Worm (Caenorhabditis elegans) whole organism, L2 larva: ENCODE results near the gene T06A1.1.

ENCODE experiments used
- R02D3.7 ChIP-seq: fragments of 150-350 bp; optimal IDR thresholded peaks from 2 replicates; lab custom pipeline; 2014; ENCODE audit warnings: missing biosample characterization, missing genetic modification characterization
- Y55F3AM.14 ChIP-seq: fragments of 200-800 bp; sonication (Bioruptor generic); optimal IDR thresholded peaks from 2 replicates; lab custom pipeline; 2018; ENCODE audit warnings: mild to moderate bottlenecking, missing genetic modification characterization, missing compliant biosample characterization
- ZK546.5 ChIP-seq: sonication (generic microtip); optimal IDR thresholded peaks from 2 replicates; lab custom pipeline; 2017; ENCODE audit warnings: missing biosample characterization, missing genetic modification characterization
- alr-1 ChIP-seq: fragments of 150-350 bp; optimal IDR thresholded peaks from 2 replicates; lab custom pipeline; 2014; ENCODE audit warnings: missing biosample characterization, missing genetic modification characterization
- ama-1 ChIP-seq: fragments of 150-350 bp; optimal IDR thresholded peaks from 2 replicates; lab custom pipeline; 2018; ENCODE audit warnings: inconsistent platforms
- blmp-1 ChIP-seq: sonication (generic microtip); optimal IDR thresholded peaks from 2 replicates; lab custom pipeline; 2017; ENCODE audit warnings: missing genetic modification characterization, mild to moderate bottlenecking, missing compliant biosample characterization, antibody characterized with exemption, moderate library complexity; ENCODE audit not compliant: insufficient read depth
- ceh-82 ChIP-seq: fragments of 150-350 bp; optimal IDR thresholded peaks from 2 replicates; lab custom pipeline; 2014; ENCODE audit warnings: missing biosample characterization, missing genetic modification characterization
- crh-2 ChIP-seq: sonication (generic microtip); optimal IDR thresholded peaks from 2 replicates; lab custom pipeline; 2017; ENCODE audit warnings: missing biosample characterization, missing genetic modification characterization
- dmd-4 ChIP-seq: sonication (generic microtip); optimal IDR thresholded peaks from 2 replicates; lab custom pipeline; 2017; ENCODE audit warnings: missing biosample characterization, missing genetic modification characterization
- egl-27 ChIP-seq: sonication (generic microtip); optimal IDR thresholded peaks from 3 replicates; lab custom pipeline; 2017; ENCODE audit warnings: missing biosample characterization, missing genetic modification reagents, missing genetic modification characterization
- elt-1 ChIP-seq: fragments of 150-350 bp; optimal IDR thresholded peaks from 2 replicates; lab custom pipeline; 2014; ENCODE audit warnings: missing biosample characterization, missing genetic modification characterization
- elt-3 ChIP-seq: sonication (generic microtip); optimal IDR thresholded peaks from 2 replicates; lab custom pipeline; 2017; ENCODE audit warnings: missing biosample characterization, missing genetic modification characterization
- fos-1 ChIP-seq: fragments of 150-350 bp; optimal IDR thresholded peaks from 2 replicates; lab custom pipeline; 2014; ENCODE audit warnings: missing biosample characterization, missing genetic modification characterization
- gmeb-1 ChIP-seq: fragments of 150-350 bp; optimal IDR thresholded peaks from 2 replicates; lab custom pipeline; 2014; ENCODE audit warnings: missing biosample characterization, missing genetic modification characterization
- mab-5 ChIP-seq: fragments of 150-350 bp; optimal IDR thresholded peaks from 2 replicates; lab custom pipeline; 2014; ENCODE audit warnings: missing biosample characterization, missing genetic modification characterization
- mbf-1 ChIP-seq: sonication (generic microtip); optimal IDR thresholded peaks from 2 replicates; lab custom pipeline; 2017; ENCODE audit warnings: missing biosample characterization, missing genetic modification characterization
- mdl-1 ChIP-seq, 2 experiments: fragments of 150-350 bp in 1 of 2; sonication (generic microtip) in 1 of 2; optimal IDR thresholded peaks; 2 replicates each; lab custom pipeline; 2017; ENCODE audit warnings: missing biosample characterization in 2 of 2, missing genetic modification characterization in 2 of 2
- nhr-11 ChIP-seq: fragments of 150-350 bp; optimal IDR thresholded peaks from 2 replicates; lab custom pipeline; 2014; ENCODE audit warnings: missing biosample characterization, missing genetic modification characterization
- nhr-12 ChIP-seq: fragments of 150-350 bp; optimal IDR thresholded peaks from 2 replicates; lab custom pipeline; 2014; ENCODE audit warnings: missing biosample characterization, missing genetic modification characterization
- nhr-129 ChIP-seq: fragments of 150-350 bp; optimal IDR thresholded peaks from 2 replicates; lab custom pipeline; 2014; ENCODE audit warnings: missing biosample characterization, missing genetic modification characterization
- nhr-23 ChIP-seq: fragments of 150-350 bp; optimal IDR thresholded peaks from 2 replicates; lab custom pipeline; 2014; ENCODE audit warnings: missing biosample characterization, missing genetic modification reagents, missing genetic modification characterization
- nhr-237 ChIP-seq: fragments of 150-350 bp; optimal IDR thresholded peaks from 2 replicates; lab custom pipeline; 2014; ENCODE audit warnings: missing biosample characterization, missing genetic modification characterization
- nhr-25 ChIP-seq: fragments of 150-350 bp; sonication (generic microtip); optimal IDR thresholded peaks from 3 replicates; lab custom pipeline; 2014; ENCODE audit warnings: missing biosample characterization, missing genetic modification characterization
- nhr-6 ChIP-seq: fragments of 150-350 bp; optimal IDR thresholded peaks from 2 replicates; lab custom pipeline; 2014; ENCODE audit warnings: missing biosample characterization, missing genetic modification characterization
- nhr-77 ChIP-seq: fragments of 150-350 bp; optimal IDR thresholded peaks from 2 replicates; lab custom pipeline; 2014; ENCODE audit warnings: missing biosample characterization, missing genetic modification characterization
- peb-1 ChIP-seq: fragments of 150-350 bp; optimal IDR thresholded peaks from 2 replicates; lab custom pipeline; 2014; ENCODE audit warnings: missing biosample characterization, missing genetic modification characterization
- sem-4 ChIP-seq: fragments of 150-350 bp; optimal IDR thresholded peaks from 2 replicates; lab custom pipeline; 2014; ENCODE audit warnings: missing biosample characterization, missing genetic modification reagents, missing genetic modification characterization
- sma-3 ChIP-seq: sonication (generic microtip); optimal IDR thresholded peaks from 2 replicates; lab custom pipeline; 2016; ENCODE audit warnings: missing genetic modification reagents, missing genetic modification characterization, missing compliant biosample characterization
- sma-9 ChIP-seq, 2 experiments: fragments of 150-350 bp in 1 of 2; sonication (generic microtip) in 1 of 2; optimal IDR thresholded peaks; 2 replicates each; lab custom pipeline; 2014 to 2016; ENCODE audit warnings: missing genetic modification characterization in 2 of 2, mild to moderate bottlenecking in 1 of 2, missing biosample characterization in 1 of 2, missing compliant biosample characterization in 1 of 2, missing genetic modification reagents in 1 of 2, moderate library complexity in 1 of 2
- snpc-4 ChIP-seq: fragments of 150-350 bp; optimal IDR thresholded peaks from 2 replicates; lab custom pipeline; 2014; ENCODE audit warnings: missing biosample characterization, missing genetic modification characterization
- unc-55 ChIP-seq: fragments of 150-350 bp; sonication (generic microtip); optimal IDR thresholded peaks from 3 replicates; lab custom pipeline; 2014; ENCODE audit warnings: missing biosample characterization, missing genetic modification reagents, missing genetic modification characterization
- unc-62 ChIP-seq: fragments of 150-350 bp; optimal IDR thresholded peaks from 2 replicates; lab custom pipeline; 2014; ENCODE audit warnings: missing biosample characterization, missing genetic modification reagents, missing genetic modification characterization
- zag-1 ChIP-seq: fragments of 150-350 bp; optimal IDR thresholded peaks from 2 replicates; lab custom pipeline; 2014; ENCODE audit warnings: missing biosample characterization, missing genetic modification characterization
- ztf-11 ChIP-seq: sonication (generic microtip); optimal IDR thresholded peaks from 2 replicates; lab custom pipeline; 2017; ENCODE audit warnings: missing biosample characterization, missing genetic modification characterization

The T06A1.1 gene

DNA sequence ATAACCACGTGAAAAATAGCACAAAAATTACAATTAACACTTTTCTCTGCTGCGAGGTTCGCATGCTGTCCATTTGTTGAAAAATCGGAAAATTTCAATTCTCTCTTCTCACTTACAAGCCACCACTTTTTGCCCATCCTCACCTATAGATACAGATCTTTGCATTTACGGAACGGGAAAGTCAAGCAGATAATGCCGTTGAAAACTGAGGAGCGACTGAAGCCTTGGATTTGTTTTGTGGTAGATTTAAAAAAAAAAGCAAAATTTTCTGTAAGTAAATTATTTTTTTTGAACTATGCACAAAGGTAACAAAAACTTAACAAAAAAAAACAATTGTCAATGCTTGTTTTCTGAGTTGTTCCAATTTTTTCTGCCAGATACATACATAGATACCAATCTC lies at the start of gene T06A1.1:
TSS of gene T06A1.1 (minus strand) at position 101 of the 400 bp plus-strand sequence.
- no peak for TF ChIP-seq nhr-129
- TF ChIP-seq sma-9 (GFP tag; optimal IDR thresholded peaks at IDR 0.05; lab: Kevin White, UChicago): no peak
- no peak for TF ChIP-seq sma-9 (tag; optimal IDR thresholded peaks at IDR 0.05; lab: Kevin White, UChicago)
- TF ChIP-seq blmp-1 (tag; lab: Kevin White, UChicago): no peak
- no peak for TF ChIP-seq nhr-237
- TF ChIP-seq elt-3: no peak
- TF ChIP-seq, all 48 proteins: peak for 0

DNA sequence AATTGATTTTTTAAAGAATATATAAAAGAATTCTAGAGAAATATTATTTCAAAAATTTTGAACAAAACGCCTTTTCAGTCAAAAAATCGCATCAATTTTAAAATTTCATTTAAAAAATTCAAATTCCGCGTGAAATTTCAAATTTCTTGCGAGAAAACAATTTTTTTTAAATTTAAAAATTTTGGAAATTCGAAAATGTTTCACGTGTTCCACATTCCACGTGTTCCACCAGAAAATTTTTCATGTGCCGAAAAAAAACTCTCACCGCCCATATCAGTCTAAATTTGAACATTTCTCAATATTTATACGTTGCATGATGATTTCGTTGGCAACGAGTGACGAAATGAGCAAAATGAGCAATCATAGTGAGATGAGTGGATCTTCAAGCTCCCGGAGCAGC lies 49.7 kb upstream of the T06A1.1 start, which contains the start of gene fbxa-201:
TSS of gene fbxa-201 (plus strand) at position 301 of the 400 bp plus-strand sequence.
- TF ChIP-seq nhr-25 (tag; lab: Kevin White, UChicago) (no peak), ztf-11 (tag; lab: Kevin White, UChicago) (no peak), mdl-1 (tag; optimal IDR thresholded peaks at IDR 0.05; lab: Kevin White, UChicago) (no peak), nhr-129 (no peak), nhr-237 (no peak), R02D3.7 (tag; lab: Kevin White, UChicago) (no peak), ZK546.5 (tag; lab: Kevin White, UChicago) (no peak), nhr-12 (no peak)

DNA sequence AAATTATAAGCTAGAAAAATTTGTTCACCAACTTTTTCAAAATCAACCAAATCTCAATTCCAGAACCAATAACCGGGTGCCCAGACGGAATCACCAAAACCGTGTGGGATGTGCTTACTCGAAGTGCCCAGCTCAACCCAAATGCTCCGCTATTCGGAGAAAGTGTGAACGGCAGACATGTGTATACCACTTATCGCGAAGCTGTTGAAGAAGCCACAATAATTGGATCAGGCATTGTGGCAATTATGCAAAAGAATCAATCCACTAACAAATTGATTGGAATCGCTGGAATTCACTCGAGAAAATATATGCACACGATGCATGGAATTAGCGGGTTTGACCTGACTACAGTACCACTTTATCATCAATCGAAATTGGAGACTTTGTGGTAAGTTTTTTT lies 44.3 kb upstream of the T06A1.1 start:
- TF ChIP-seq nhr-11 (tag; lab: Kevin White, UChicago): no peak
- TF ChIP-seq R02D3.7 (tag; lab: Kevin White, UChicago): no peak
- TF ChIP-seq ztf-11 (tag; lab: Kevin White, UChicago): no peak
- TF ChIP-seq zag-1: no peak
- TF ChIP-seq snpc-4 (tag; lab: Kevin White, UChicago): no peak
- no peak for TF ChIP-seq mbf-1
- TF ChIP-seq fos-1: no peak
- no peak for TF ChIP-seq elt-1 (tag; lab: Kevin White, UChicago)
- no peak for TF ChIP-seq nhr-6 (tag; lab: Kevin White, UChicago)
- TF ChIP-seq sma-3 (GFP tag; lab: Kevin White, UChicago): no peak
- no peak for TF ChIP-seq ama-1 (lab: Kevin White, UChicago)
- TF ChIP-seq mab-5 (tag; lab: Kevin White, UChicago): no peak
- TF ChIP-seq crh-2: no peak
- TF ChIP-seq unc-62 (GFP tag; lab: Kevin White, UChicago): no peak
- no peak for TF ChIP-seq mdl-1 (tag; optimal IDR thresholded peaks at IDR 0.05; lab: Kevin White, UChicago)
- TF ChIP-seq nhr-129: no peak
- TF ChIP-seq nhr-23 (tag; lab: Kevin White, UChicago): no peak
- no peak for TF ChIP-seq peb-1

DNA sequence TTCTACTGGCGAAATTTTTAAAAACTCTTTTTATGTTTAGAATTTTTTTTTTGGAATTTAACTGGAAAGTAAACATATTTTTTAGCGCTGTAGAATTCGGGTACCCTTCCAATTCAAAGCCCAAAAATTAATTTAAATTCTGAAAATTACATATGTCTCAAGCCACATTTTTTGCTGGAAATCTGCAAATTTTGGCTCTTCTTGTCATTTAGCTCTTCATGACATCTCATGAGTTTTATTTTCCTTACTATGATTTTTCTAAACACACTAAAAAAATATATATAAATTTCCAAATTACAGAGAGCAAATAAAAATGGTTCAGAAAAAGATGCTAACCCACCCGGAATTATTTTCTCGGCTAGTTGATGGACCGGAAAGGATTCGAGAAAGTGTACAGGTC lies 43.8 kb upstream of the T06A1.1 start, which contains the start of gene acs-3:
TSS of gene acs-3 (plus strand) at position 301 of the 400 bp plus-strand sequence.
- TF ChIP-seq Y55F3AM.14 (GFP tag; lab: Kevin White, UChicago) (no peak), nhr-129 (no peak), dmd-4 (tag; lab: Kevin White, UChicago) (no peak), ZK546.5 (tag; lab: Kevin White, UChicago) (no peak)

DNA sequence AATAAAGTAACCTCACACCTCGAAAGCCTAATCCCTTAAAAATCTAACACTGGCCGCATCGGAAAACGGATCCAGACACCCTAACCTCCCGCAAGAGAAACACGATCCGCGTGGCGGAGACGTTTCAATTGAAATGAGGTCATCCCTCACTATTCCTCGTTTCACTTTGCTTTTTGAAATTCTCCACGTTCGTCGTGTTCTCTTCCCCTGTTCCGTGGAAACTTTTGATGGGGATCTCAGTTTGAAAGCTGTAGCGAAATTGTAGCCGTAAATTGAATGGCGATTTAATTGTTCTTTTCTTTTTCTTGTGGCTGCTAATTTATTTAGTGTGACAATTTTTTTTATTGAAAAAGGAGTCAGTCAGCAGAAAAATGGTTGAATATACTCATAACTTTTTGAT lies 43.4 kb upstream of the T06A1.1 start:
- no peak for TF ChIP-seq alr-1 (tag; lab: Kevin White, UChicago)
- TF ChIP-seq fos-1: no peak
- no peak for TF ChIP-seq ceh-82 (tag; lab: Kevin White, UChicago)
- no peak for TF ChIP-seq peb-1
- no peak for TF ChIP-seq ama-1 (lab: Kevin White, UChicago)
- no peak for TF ChIP-seq mbf-1
- TF ChIP-seq egl-27: no peak
- no peak for TF ChIP-seq sma-3 (GFP tag; lab: Kevin White, UChicago)
- TF ChIP-seq unc-55: no peak
- TF ChIP-seq sem-4 (tag; lab: Kevin White, UChicago): no peak
- no peak for TF ChIP-seq nhr-77 (tag; lab: Kevin White, UChicago)
- no peak for TF ChIP-seq gmeb-1
- TF ChIP-seq nhr-25 (tag; lab: Kevin White, UChicago): no peak
- TF ChIP-seq ztf-11 (tag; lab: Kevin White, UChicago): no peak
- TF ChIP-seq, all 48 proteins: peak for 0
